Worm (Caenorhabditis elegans) whole organism, L3 larva: ENCODE results near the gene C07A12.7.

Experiments
- eor-1 ChIP-seq, 2 experiments: fragments of 150-350 bp; optimal IDR thresholded peaks; 2 replicates each; lab custom pipeline; 2014 to 2018; ENCODE audit warnings: missing biosample characterization in 2 of 2, missing genetic modification characterization in 2 of 2
- fkh-10 ChIP-seq: sonication (generic microtip); optimal IDR thresholded peaks from 2 replicates; lab custom pipeline; 2017; ENCODE audit warnings: missing biosample characterization, missing genetic modification reagents, missing genetic modification characterization
- fos-1 ChIP-seq: fragments of 150-350 bp; optimal IDR thresholded peaks from 2 replicates; lab custom pipeline; 2014; ENCODE audit warnings: missing biosample characterization, missing genetic modification characterization
- mdl-1 ChIP-seq: fragments of 150-350 bp; optimal IDR thresholded peaks from 2 replicates; lab custom pipeline; 2014; ENCODE audit warnings: missing biosample characterization, missing genetic modification characterization
- nhr-28 ChIP-seq: fragments of 150-350 bp; optimal IDR thresholded peaks from 2 replicates; lab custom pipeline; 2014; ENCODE audit warnings: missing biosample characterization, missing genetic modification characterization
- nhr-76 ChIP-seq: fragments of 150-350 bp; sonication (generic microtip); optimal IDR thresholded peaks from 5 replicates; lab custom pipeline; 2014; ENCODE audit warnings: missing biosample characterization, missing genetic modification characterization
- nhr-77 ChIP-seq: fragments of 150-350 bp; optimal IDR thresholded peaks from 2 replicates; lab custom pipeline; 2014; ENCODE audit warnings: missing biosample characterization, missing genetic modification characterization
- pha-4 ChIP-seq: fragments of 150-350 bp; optimal IDR thresholded peaks from 2 replicates; lab custom pipeline; 2014; ENCODE audit warnings: missing biosample characterization, missing genetic modification reagents, missing genetic modification characterization
- snpc-4 ChIP-seq: fragments of 150-350 bp; optimal IDR thresholded peaks from 2 replicates; lab custom pipeline; 2014; ENCODE audit warnings: missing biosample characterization, missing genetic modification characterization
- ztf-11 ChIP-seq: fragments of 150-350 bp; optimal IDR thresholded peaks from 2 replicates; lab custom pipeline; 2014; ENCODE audit warnings: missing biosample characterization, missing genetic modification characterization

DNA sequence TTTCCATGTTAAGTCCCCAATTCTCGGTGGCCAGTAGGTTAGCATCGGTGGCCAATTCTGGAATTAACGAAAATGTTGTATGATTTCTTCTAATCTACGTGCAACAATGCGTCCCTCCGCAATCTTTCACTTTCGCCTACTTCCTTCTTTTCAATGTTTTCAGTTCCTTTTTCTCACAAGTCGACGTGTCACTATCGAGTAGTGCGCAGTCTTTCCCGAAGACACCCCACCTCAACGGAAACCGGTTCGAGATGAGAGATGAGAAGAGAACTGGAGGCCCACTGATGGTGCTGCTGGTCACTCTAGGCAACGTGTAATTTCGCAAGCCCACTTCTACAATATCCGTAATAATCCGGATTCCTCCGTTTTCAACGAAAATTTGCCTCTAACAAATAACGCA, 2.0 kb downstream of the C07A12.7 start:
- TF ChIP-seq nhr-77 (tag; lab: Kevin White, UChicago) = no peak
- no peak for TF ChIP-seq nhr-28 (tag; lab: Kevin White, UChicago)
- TF ChIP-seq snpc-4 (tag; lab: Kevin White, UChicago) = no peak
- TF ChIP-seq ztf-11 (tag; lab: Kevin White, UChicago) = no peak
- no peak for TF ChIP-seq pha-4 (tag; lab: Kevin White, UChicago)
- no peak for TF ChIP-seq fkh-10 (GFP tag; lab: Kevin White, UChicago)
- no peak for TF ChIP-seq mdl-1
- no peak for TF ChIP-seq nhr-76
- TF ChIP-seq eor-1 (tag; optimal IDR thresholded peaks at IDR 0.05; lab: Kevin White, UChicago) = no peak
- TF ChIP-seq fos-1 (tag; lab: Kevin White, UChicago) = no peak
